Worm (Caenorhabditis elegans) whole organism, L4 larva: Measurements from ENCODE around the gene H37A05.4.

ENCODE experiments used
- D1046.2 ChIP-seq: fragments of 200-800 bp; sonication (Bioruptor generic); IDR thresholded peaks from 2 replicates; pipeline ENCODE4 v1.3.6; 2022; ENCODE audit warnings: missing genetic modification characterization, missing compliant biosample characterization
- F10B5.3 ChIP-seq: sonication (generic microtip); optimal IDR thresholded peaks from 2 replicates; lab custom pipeline; 2016; ENCODE audit warnings: mild to moderate bottlenecking, missing genetic modification characterization, missing compliant biosample characterization
- F49E8.2 ChIP-seq: sonication (generic microtip); optimal IDR thresholded peaks from 2 replicates; lab custom pipeline; 2016; ENCODE audit warnings: missing compliant biosample characterization, mild to moderate bottlenecking, missing genetic modification characterization, borderline replicate concordance
- R02D3.7 ChIP-seq: fragments of 150-350 bp; sonication (generic microtip); optimal IDR thresholded peaks from 3 replicates; lab custom pipeline; 2014; ENCODE audit warnings: missing biosample characterization, missing genetic modification characterization
- T26A8.4 ChIP-seq: fragments of 200-800 bp; sonication (Bioruptor generic); IDR thresholded peaks from 2 replicates; pipeline ENCODE4 v1.3.6; 2022; ENCODE audit warnings: missing genetic modification characterization, missing compliant biosample characterization
- Y48G9A.11 ChIP-seq: fragments of 200-800 bp; sonication (Bioruptor generic); IDR thresholded peaks from 2 replicates; pipeline ENCODE4 v1.3.6; 2022; ENCODE audit warnings: missing genetic modification reagents, missing genetic modification characterization, missing compliant biosample characterization
- Y75B8A.6 ChIP-seq: fragments of 200-800 bp; sonication (Bioruptor generic); IDR thresholded peaks from 2 replicates; pipeline ENCODE4 v1.3.6; 2022; ENCODE audit warnings: missing genetic modification reagents, missing genetic modification characterization, missing compliant biosample characterization
- ama-1 ChIP-seq: fragments of 150-350 bp; optimal IDR thresholded peaks from 2 replicates; lab custom pipeline; 2014; ENCODE audit warnings: inconsistent platforms, mixed read lengths
- ceh-20 ChIP-seq: fragments of 200-800 bp; sonication (Bioruptor generic); IDR thresholded peaks from 2 replicates; pipeline ENCODE4 v1.3.6; 2022; ENCODE audit warnings: missing genetic modification reagents, missing genetic modification characterization, missing compliant biosample characterization
- ceh-62 ChIP-seq: sonication (generic microtip); optimal IDR thresholded peaks from 2 replicates; lab custom pipeline; 2017; ENCODE audit warnings: missing biosample characterization, missing genetic modification characterization
- ceh-82 ChIP-seq: sonication (generic microtip); optimal IDR thresholded peaks from 2 replicates; lab custom pipeline; 2017; ENCODE audit warnings: missing biosample characterization, missing genetic modification characterization
- cey-2 ChIP-seq: sonication (generic microtip); optimal IDR thresholded peaks from 3 replicates; lab custom pipeline; 2017; ENCODE audit warnings: missing genetic modification characterization, mild to moderate bottlenecking, missing compliant biosample characterization, antibody characterized with exemption, borderline replicate concordance; ENCODE audit not compliant: insufficient read depth
- ctbp-1 ChIP-seq: fragments of 200-800 bp; sonication (Bioruptor generic); IDR thresholded peaks from 2 replicates; pipeline ENCODE4 v1.3.6; 2022; ENCODE audit warnings: missing genetic modification reagents, missing genetic modification characterization, missing compliant biosample characterization
- daf-12 ChIP-seq: fragments of 150-350 bp; optimal IDR thresholded peaks from 2 replicates; lab custom pipeline; 2014; ENCODE audit warnings: missing biosample characterization, missing genetic modification reagents, missing genetic modification characterization
- dpl-1 ChIP-seq: fragments of 150-350 bp; optimal IDR thresholded peaks from 2 replicates; lab custom pipeline; 2014; ENCODE audit warnings: missing biosample characterization, missing genetic modification reagents, missing genetic modification characterization
- dve-1 ChIP-seq: sonication (generic microtip); optimal IDR thresholded peaks from 2 replicates; lab custom pipeline; 2017; ENCODE audit warnings: antibody characterized with exemption, mild to moderate bottlenecking, missing genetic modification characterization, missing compliant biosample characterization; ENCODE audit not compliant: insufficient read depth
- egl-43 ChIP-seq: fragments of 200-800 bp; sonication (Bioruptor generic); IDR thresholded peaks from 2 replicates; pipeline ENCODE4 v1.3.6; 2022; ENCODE audit warnings: missing genetic modification reagents, missing genetic modification characterization, missing compliant biosample characterization
- hif-1 ChIP-seq, 2 experiments: sonication (generic microtip); optimal IDR thresholded peaks; 2 replicates each; lab custom pipeline; 2016 to 2017; ENCODE audit warnings: missing compliant biosample characterization in 2 of 2, missing genetic modification characterization in 2 of 2, missing genetic modification reagents in 2 of 2, missing genotype in 2 of 2, mild to moderate bottlenecking in 1 of 2
- hlh-11 ChIP-seq: fragments of 200-800 bp; sonication (Bioruptor generic); optimal IDR thresholded peaks from 2 replicates; lab custom pipeline; 2018; ENCODE audit warnings: mild to moderate bottlenecking, missing genetic modification characterization, missing compliant biosample characterization
- hlh-30 ChIP-seq: sonication (generic microtip); optimal IDR thresholded peaks from 2 replicates; lab custom pipeline; 2017; ENCODE audit warnings: antibody characterized with exemption, mild to moderate bottlenecking, missing genetic modification characterization, missing compliant biosample characterization; ENCODE audit not compliant: insufficient read depth
- hmg-1.1 ChIP-seq: fragments of 200-800 bp; sonication (Bioruptor generic); IDR thresholded peaks from 2 replicates; pipeline ENCODE4 v1.3.6; 2022; ENCODE audit warnings: missing genetic modification reagents, missing genetic modification characterization, missing compliant biosample characterization
- jun-1 ChIP-seq: fragments of 150-350 bp; optimal IDR thresholded peaks from 2 replicates; lab custom pipeline; 2014; ENCODE audit warnings: missing biosample characterization, missing genetic modification reagents, missing genetic modification characterization
- lin-1 ChIP-seq: fragments of 200-800 bp; sonication (Bioruptor generic); IDR thresholded peaks from 2 replicates; pipeline ENCODE4 v1.3.6; 2022; ENCODE audit warnings: missing genetic modification reagents, missing genetic modification characterization, missing compliant biosample characterization
- lin-15B ChIP-seq: fragments of 150-350 bp; sonication (generic microtip); optimal IDR thresholded peaks from 3 replicates; lab custom pipeline; 2014; ENCODE audit warnings: missing biosample characterization, missing genetic modification characterization
- lin-38 ChIP-seq: fragments of 200-800 bp; sonication (Bioruptor generic); IDR thresholded peaks from 2 replicates; pipeline ENCODE4 v1.3.6; 2022; ENCODE audit warnings: missing genetic modification reagents, missing genetic modification characterization, missing compliant biosample characterization
- lin-39 ChIP-seq: fragments of 150-350 bp; optimal IDR thresholded peaks from 2 replicates; lab custom pipeline; 2014; ENCODE audit warnings: missing biosample characterization, missing genetic modification reagents, missing genetic modification characterization
- lsy-2 ChIP-seq, 2 experiments: fragments of 150-350 bp in 1 of 2; sonication (generic microtip) in 1 of 2; optimal IDR thresholded peaks; 2 replicates each; lab custom pipeline; 2014 to 2017; ENCODE audit warnings: missing biosample characterization in 2 of 2, missing genetic modification characterization in 2 of 2
- mdl-1 ChIP-seq, 2 experiments: fragments of 150-350 bp in 1 of 2; sonication (generic microtip) in 1 of 2; optimal IDR thresholded peaks; 2 replicates each; lab custom pipeline; 2014 to 2017; ENCODE audit warnings: missing biosample characterization in 2 of 2, missing genetic modification characterization in 2 of 2
- mxl-3 ChIP-seq: fragments of 200-800 bp; sonication (Bioruptor generic); optimal IDR thresholded peaks from 2 replicates; lab custom pipeline; 2018; ENCODE audit warnings: mild to moderate bottlenecking, missing genetic modification characterization, missing compliant biosample characterization
- nhr-10 ChIP-seq: fragments of 150-350 bp; optimal IDR thresholded peaks from 2 replicates; lab custom pipeline; 2014; ENCODE audit warnings: missing biosample characterization, missing genetic modification characterization
- nhr-102 ChIP-seq: sonication (generic microtip); optimal IDR thresholded peaks from 2 replicates; lab custom pipeline; 2016; ENCODE audit warnings: mild to moderate bottlenecking, missing genetic modification characterization, moderate library complexity, missing compliant biosample characterization
- nhr-111 ChIP-seq: fragments of 200-800 bp; sonication (Bioruptor generic); optimal IDR thresholded peaks from 2 replicates; lab custom pipeline; 2018; ENCODE audit warnings: mild to moderate bottlenecking, missing genetic modification characterization, missing compliant biosample characterization
- nhr-28 ChIP-seq: fragments of 150-350 bp; optimal IDR thresholded peaks from 2 replicates; lab custom pipeline; 2014; ENCODE audit warnings: missing biosample characterization, missing genetic modification characterization
- php-3 ChIP-seq: fragments of 200-800 bp; sonication (Bioruptor generic); IDR thresholded peaks from 2 replicates; pipeline ENCODE4 v1.3.6; 2022; ENCODE audit warnings: missing genetic modification reagents, missing genetic modification characterization, missing compliant biosample characterization
- pqm-1 ChIP-seq: sonication (generic microtip); optimal IDR thresholded peaks from 2 replicates; lab custom pipeline; 2017; ENCODE audit warnings: missing biosample characterization, missing genetic modification characterization
- rbr-2 ChIP-seq: sonication (generic microtip); optimal IDR thresholded peaks from 2 replicates; lab custom pipeline; 2016; ENCODE audit warnings: missing genotype, missing genetic modification characterization, missing compliant biosample characterization
- saeg-2 ChIP-seq: fragments of 200-800 bp; sonication (Bioruptor generic); IDR thresholded peaks from 2 replicates; pipeline ENCODE4 v1.3.6; 2022; ENCODE audit warnings: missing genetic modification reagents, missing genetic modification characterization, missing compliant biosample characterization
- sdz-12 ChIP-seq: fragments of 200-800 bp; sonication (Bioruptor generic); optimal IDR thresholded peaks from 2 replicates; lab custom pipeline; 2018; ENCODE audit warnings: mild to moderate bottlenecking, missing genetic modification characterization, missing compliant biosample characterization
- skn-1 ChIP-seq: fragments of 150-350 bp; optimal IDR thresholded peaks from 2 replicates; lab custom pipeline; 2014; ENCODE audit warnings: missing biosample characterization, missing genetic modification characterization
- tag-97 ChIP-seq: fragments of 200-800 bp; sonication (Bioruptor generic); IDR thresholded peaks from 2 replicates; pipeline ENCODE4 v1.3.6; 2022; ENCODE audit warnings: missing genetic modification characterization, missing compliant biosample characterization
- unc-62 ChIP-seq, 3 experiments: fragments of 150-350 bp in 1 of 3; sonication (generic microtip); optimal IDR thresholded peaks in 2 of 3; peaks in 1 of 3; 1 replicate in 1 of 3; 2 replicates in 2 of 3; lab custom pipeline; 2014 to 2017; ENCODE audit warnings: missing biosample characterization in 3 of 3, missing genetic modification characterization in 3 of 3, missing genetic modification reagents in 3 of 3, missing genotype in 1 of 3
- vab-7 ChIP-seq: fragments of 200-800 bp; sonication (Bioruptor generic); IDR thresholded peaks from 2 replicates; pipeline ENCODE4 v1.3.6; 2022; ENCODE audit warnings: missing genetic modification reagents, missing genetic modification characterization, missing compliant biosample characterization
- zag-1 ChIP-seq: fragments of 150-350 bp; optimal IDR thresholded peaks from 2 replicates; lab custom pipeline; 2014; ENCODE audit warnings: missing biosample characterization, missing genetic modification characterization
- zfp-2 ChIP-seq: sonication (generic microtip); optimal IDR thresholded peaks from 2 replicates; lab custom pipeline; 2016; ENCODE audit warnings: mild to moderate bottlenecking, missing genetic modification characterization, missing compliant biosample characterization
- zfp-3 ChIP-seq: fragments of 200-800 bp; sonication (Bioruptor generic); conservative IDR thresholded peaks from 2 replicates; pipeline ENCODE4 v1.3.6; 2022; ENCODE audit warnings: missing genetic modification reagents, missing genetic modification characterization, missing compliant biosample characterization
- zip-11 ChIP-seq: fragments of 200-800 bp; sonication (Bioruptor generic); IDR thresholded peaks from 2 replicates; pipeline ENCODE4 v1.3.6; 2022; ENCODE audit warnings: missing genetic modification characterization, missing compliant biosample characterization
- zip-2 ChIP-seq: fragments of 150-350 bp; optimal IDR thresholded peaks from 2 replicates; lab custom pipeline; 2014; ENCODE audit warnings: missing biosample characterization, missing genetic modification characterization
- ztf-11 ChIP-seq: fragments of 150-350 bp; optimal IDR thresholded peaks from 2 replicates; lab custom pipeline; 2014; ENCODE audit warnings: missing biosample characterization, missing genetic modification characterization
- ztf-7 ChIP-seq: fragments of 150-350 bp; optimal IDR thresholded peaks from 2 replicates; lab custom pipeline; 2014; ENCODE audit warnings: missing biosample characterization, missing genetic modification characterization

Gene H37A05.4

ce11 chrV:13613870-13614269 lies 35.7 kb downstream of the H37A05.4 start, which contains the start of gene F53F4.7:
Gene F53F4.7, minus strand, starts transcription at chrV:13613970.
- no peak for TF ChIP-seq ama-1
- TF ChIP-seq lin-1 (GFP tag; lab: Robert Waterston, UW) = no peak
- no peak for TF ChIP-seq zip-11 (GFP tag; lab: Robert Waterston, UW)
- TF ChIP-seq zag-1 (tag; lab: Kevin White, UChicago) = no peak
- no peak for TF ChIP-seq unc-62 (GFP tag; optimal IDR thresholded peaks at IDR 0.05 in 1 of 2; lab: Kevin White, UChicago)
- TF ChIP-seq unc-62 (tag; optimal IDR thresholded peaks at IDR 0.05; lab: Kevin White, UChicago) = no peak
- TF ChIP-seq zip-2 (tag; lab: Kevin White, UChicago) = no peak
- no peak for TF ChIP-seq R02D3.7 (tag; lab: Kevin White, UChicago)
- TF ChIP-seq ztf-11 = no peak
- no peak for TF ChIP-seq Y75B8A.6 (GFP tag; lab: Robert Waterston, UW)
- TF ChIP-seq lsy-2 (tag; optimal IDR thresholded peaks at IDR 0.05; lab: Kevin White, UChicago) = no peak
- no peak for TF ChIP-seq hlh-30
- TF ChIP-seq hlh-11 = no peak
- no peak for TF ChIP-seq ceh-62 (tag; lab: Kevin White, UChicago)
- TF ChIP-seq Y48G9A.11 (GFP tag; lab: Robert Waterston, UW) = no peak

- no peak for TF ChIP-seq ceh-20 (GFP tag; lab: Robert Waterston, UW)
- no peak for TF ChIP-seq ama-1
- no peak for TF ChIP-seq cey-2 (tag; lab: Kevin White, UChicago)
- TF ChIP-seq nhr-28 (tag; lab: Kevin White, UChicago) = no peak
- TF ChIP-seq rbr-2 (tag; lab: Kevin White, UChicago) = no peak
- no peak for TF ChIP-seq saeg-2
- no peak for TF ChIP-seq skn-1 (tag; lab: Kevin White, UChicago)
- no peak for TF ChIP-seq ztf-7 (tag; lab: Kevin White, UChicago)
- no peak for TF ChIP-seq pqm-1
- no peak for TF ChIP-seq nhr-111
- no peak for TF ChIP-seq nhr-102 (tag; lab: Kevin White, UChicago)
- no peak for TF ChIP-seq zfp-2 (tag; lab: Kevin White, UChicago)
- TF ChIP-seq dve-1 (tag; lab: Kevin White, UChicago) = no peak
Observed at ce11 chrV:13611782-13612181, 37.8 kb downstream of the H37A05.4 start, which contains the start of gene spig-9. Gene spig-9, minus strand, starts transcription at chrV:13611882.

ce11 chrV:13609806-13610205 lies 39.8 kb downstream of the H37A05.4 start:
- TF ChIP-seq T26A8.4 (no peak), F49E8.2 (tag; lab: Kevin White, UChicago) (no peak), dpl-1 (GFP tag; lab: Kevin White, UChicago) (no peak), hif-1 (tag; optimal IDR thresholded peaks at IDR 0.05; lab: Kevin White, UChicago) (peak in 1 of 2 experiments; percentile 42), vab-7 (no peak), mdl-1 (tag; optimal IDR thresholded peaks at IDR 0.05; lab: Kevin White, UChicago) (peak in 1 of 2 experiments; percentile 4), ceh-82 (tag; lab: Kevin White, UChicago) (no peak), zip-2 (tag; lab: Kevin White, UChicago) (no peak), lin-38 (GFP tag; lab: Robert Waterston, UW) (no peak), lin-15B (tag; lab: Kevin White, UChicago) (no peak), D1046.2 (0 out of 2 replicates have a peak, but pooled peaks have one; percentile 11), hmg-1.1 (GFP tag; lab: Robert Waterston, UW) (no peak), egl-43 (GFP tag; lab: Robert Waterston, UW) (no peak), mxl-3 (GFP tag; lab: Kevin White, UChicago) (peak; percentile 21), jun-1 (no peak), nhr-10 (no peak), daf-12 (tag; lab: Kevin White, UChicago) (no peak), lin-39 (tag; lab: Kevin White, UChicago) (no peak), hlh-30 (no peak), zfp-3 (GFP tag; lab: Robert Waterston, UW) (no peak), ctbp-1 (GFP tag; lab: Robert Waterston, UW) (no peak), zfp-2 (tag; lab: Kevin White, UChicago) (no peak), nhr-102 (tag; lab: Kevin White, UChicago) (no peak), php-3 (GFP tag; lab: Robert Waterston, UW) (no peak), tag-97 (GFP tag; lab: Robert Waterston, UW) (no peak), sdz-12 (no peak), F10B5.3 (tag; lab: Kevin White, UChicago) (no peak), ceh-20 (GFP tag; lab: Robert Waterston, UW) (no peak)
